Fruit fly (Drosophila melanogaster): ENCODE data around the gene Mical.

dm6 chr3R:9978977-9979376, 63.7 kb downstream of the Mical start:
- TF ChIP-seq usp (GFP tag; optimal IDR thresholded peaks at IDR 0.05): no peak
- no peak for TF ChIP-seq fru (GFP tag; optimal IDR thresholded peaks at IDR 0.05)
- no peak for TF ChIP-seq pan (optimal IDR thresholded peaks at IDR 0.05)
- TF ChIP-seq Abd-B (GFP tag; optimal IDR thresholded peaks at IDR 0.05): no peak
- no peak for TF ChIP-seq psq (GFP tag; optimal IDR thresholded peaks at IDR 0.05)
- TF ChIP-seq Mio (GFP tag; optimal IDR thresholded peaks at IDR 0.05): no peak

Data from whole organism, wandering third instar larva.